Fruit fly (Drosophila melanogaster) whole organism, embryonic: Measurements from ENCODE around the gene Usp10.

Experiments used
- Blimp-1 ChIP-seq: fragments of 200-800 bp; sonication (Bioruptor generic); optimal IDR thresholded peaks from 3 replicates; lab custom pipeline; 2018; ENCODE audit warnings: missing biosample characterization, missing genetic modification characterization, mild to moderate bottlenecking, moderate library complexity, missing genetic modification reagents
- CG11093 ChIP-seq: fragments of 200-800 bp; sonication (Bioruptor generic); IDR thresholded peaks from 3 replicates; pipeline ENCODE4 v1.3.6; 2022; ENCODE audit warnings: missing biosample characterization, missing genetic modification characterization
- CG11247 ChIP-seq: fragments of 200-800 bp; sonication (Bioruptor generic); IDR thresholded peaks from 2 replicates; pipeline ENCODE4 v1.3.6; 2022; ENCODE audit warnings: missing biosample characterization, missing genetic modification characterization
- CG12071 ChIP-seq: fragments of 200-800 bp; sonication (Bioruptor generic); optimal IDR thresholded peaks from 3 replicates; lab custom pipeline; 2018; ENCODE audit warnings: missing biosample characterization, mild to moderate bottlenecking, missing genetic modification characterization
- CG12155 ChIP-seq: fragments of 200-800 bp; sonication (Bioruptor generic); optimal IDR thresholded peaks from 3 replicates; lab custom pipeline; 2016; ENCODE audit warnings: missing biosample characterization, missing genetic modification characterization
- CG12659 ChIP-seq: fragments of 200-800 bp; sonication (Bioruptor generic); optimal IDR thresholded peaks from 3 replicates; lab custom pipeline; 2017; ENCODE audit warnings: mild to moderate bottlenecking, missing biosample characterization, missing genetic modification reagents, missing genetic modification characterization
- CG12942 ChIP-seq: fragments of 200-800 bp; sonication (Bioruptor generic); optimal IDR thresholded peaks from 3 replicates; lab custom pipeline; 2016; ENCODE audit warnings: missing biosample characterization, missing genetic modification characterization
- CG15269 ChIP-seq: fragments of 200-800 bp; sonication (Bioruptor generic); optimal IDR thresholded peaks from 2 replicates; lab custom pipeline; 2018; ENCODE audit warnings: missing biosample characterization, mild to moderate bottlenecking, missing genetic modification characterization, moderate library complexity
- CG1792 ChIP-seq: fragments of 200-800 bp; sonication (Bioruptor generic); optimal IDR thresholded peaks from 2 replicates; lab custom pipeline; 2016; ENCODE audit warnings: missing biosample characterization, missing genetic modification characterization
- CG1832 ChIP-seq: fragments of 200-800 bp; sonication (Bioruptor generic); optimal IDR thresholded peaks from 2 replicates; lab custom pipeline; 2017; ENCODE audit warnings: missing biosample characterization, mild to moderate bottlenecking, missing genetic modification characterization, inconsistent platforms
- CG18599 ChIP-seq: fragments of 200-800 bp; sonication (Bioruptor generic); optimal IDR thresholded peaks from 3 replicates; lab custom pipeline; 2017; ENCODE audit warnings: missing biosample characterization, missing genetic modification characterization, mild to moderate bottlenecking, moderate library complexity, missing genetic modification reagents
- CG2712 ChIP-seq: fragments of 200-800 bp; optimal IDR thresholded peaks from 3 replicates; lab custom pipeline; 2019; ENCODE audit warnings: missing biosample characterization, mild to moderate bottlenecking, missing genetic modification characterization, moderate library complexity
- CG30403 ChIP-seq: fragments of 200-800 bp; sonication (Bioruptor generic); optimal IDR thresholded peaks from 3 replicates; lab custom pipeline; 2016; ENCODE audit warnings: missing biosample characterization, missing genetic modification characterization
- CG4360 ChIP-seq: fragments of 200-800 bp; sonication (Bioruptor generic); IDR thresholded peaks from 2 replicates; pipeline ENCODE4 v1.3.6; 2022; ENCODE audit warnings: missing biosample characterization, missing genetic modification characterization
- CG4854 ChIP-seq: fragments of 200-800 bp; sonication (Bioruptor generic); optimal IDR thresholded peaks from 2 replicates; lab custom pipeline; 2016; ENCODE audit warnings: missing biosample characterization, missing genetic modification characterization, inconsistent platforms
- CG6765 ChIP-seq: fragments of 200-800 bp; sonication (Bioruptor generic); optimal IDR thresholded peaks from 3 replicates; lab custom pipeline; 2017; ENCODE audit warnings: missing biosample characterization, mild to moderate bottlenecking, missing genetic modification characterization
- CG7839 ChIP-seq: fragments of 200-800 bp; sonication (Bioruptor generic); optimal IDR thresholded peaks from 3 replicates; lab custom pipeline; 2018; ENCODE audit warnings: missing biosample characterization, mild to moderate bottlenecking, missing genetic modification characterization, moderate library complexity
- CG8281 ChIP-seq: fragments of 200-800 bp; sonication (Bioruptor generic); optimal IDR thresholded peaks from 2 replicates; lab custom pipeline; 2018; ENCODE audit warnings: missing biosample characterization, mild to moderate bottlenecking, missing genetic modification characterization, moderate library complexity
- D ChIP-seq, 2 experiments: fragments of 200-800 bp in 1 of 2; fragments of >200 bp in 1 of 2; sonication (Bioruptor generic) in 1 of 2; optimal IDR thresholded peaks; 2 replicates in 1 of 2; 3 replicates in 1 of 2; lab custom pipeline; 2017; ENCODE audit warnings: mild to moderate bottlenecking in 1 of 2, missing biosample characterization in 1 of 2, missing genetic modification characterization in 1 of 2, missing genetic modification reagents in 1 of 2
- Dbx ChIP-seq: fragments of 200-800 bp; sonication (Bioruptor generic); IDR thresholded peaks from 3 replicates; pipeline ENCODE4 v1.3.6; 2022; ENCODE audit warnings: missing biosample characterization, missing genetic modification characterization
- Deaf1 ChIP-seq: fragments of 200-800 bp; optimal IDR thresholded peaks from 3 replicates; lab custom pipeline; 2019; ENCODE audit warnings: missing biosample characterization, mild to moderate bottlenecking, missing genetic modification characterization, moderate library complexity
- Dek ChIP-seq: fragments of 200-800 bp; sonication (Bioruptor generic); optimal IDR thresholded peaks from 3 replicates; lab custom pipeline; 2019; ENCODE audit warnings: missing biosample characterization, mild to moderate bottlenecking, missing genetic modification characterization, moderate library complexity
- Elba2 ChIP-seq: fragments of 200-800 bp; sonication (Bioruptor generic); optimal IDR thresholded peaks from 3 replicates; lab custom pipeline; 2016; ENCODE audit warnings: missing biosample characterization, missing genetic modification characterization
- HLHmδ ChIP-seq: fragments of 200-800 bp; sonication (Bioruptor generic); optimal IDR thresholded peaks from 2 replicates; lab custom pipeline; 2018; ENCODE audit warnings: missing biosample characterization, mild to moderate bottlenecking, missing genetic modification characterization, moderate library complexity
- Hmr ChIP-seq: fragments of 200-800 bp; sonication (Bioruptor generic); optimal IDR thresholded peaks from 3 replicates; lab custom pipeline; 2017; ENCODE audit warnings: mild to moderate bottlenecking, missing biosample characterization, missing genetic modification reagents, missing genetic modification characterization
- Hmx ChIP-seq: fragments of 200-800 bp; sonication (Bioruptor generic); optimal IDR thresholded peaks from 2 replicates; lab custom pipeline; 2016; ENCODE audit warnings: missing biosample characterization, missing genetic modification characterization
- Jarid2 ChIP-seq: fragments of 200-800 bp; sonication (Bioruptor generic); optimal IDR thresholded peaks from 3 replicates; lab custom pipeline; 2017; ENCODE audit warnings: mild to moderate bottlenecking, missing biosample characterization, missing genetic modification reagents, missing genetic modification characterization
- Max ChIP-seq: fragments of 200-800 bp; sonication (Bioruptor generic); optimal IDR thresholded peaks from 2 replicates; lab custom pipeline; 2016; ENCODE audit warnings: missing biosample characterization, mild to moderate bottlenecking, missing genetic modification characterization
- Med ChIP-seq: fragments of 200-800 bp; sonication (Bioruptor generic); peaks from one replicate; lab custom pipeline; 2016; ENCODE audit warnings: missing biosample characterization, missing genetic modification characterization, mild to moderate bottlenecking, inconsistent platforms, moderate library complexity
- Mrtf ChIP-seq: fragments of 200-800 bp; sonication (Bioruptor generic); IDR thresholded peaks from 3 replicates; pipeline ENCODE4 v1.3.6; 2022; ENCODE audit warnings: missing biosample characterization, missing genetic modification characterization
- Sin3A ChIP-seq: fragments of >200 bp; optimal IDR thresholded peaks from 2 replicates; lab custom pipeline; 2018
- Sox100B ChIP-seq: fragments of 200-800 bp; sonication (Bioruptor generic); optimal IDR thresholded peaks from 3 replicates; lab custom pipeline; 2018; ENCODE audit warnings: missing biosample characterization, mild to moderate bottlenecking, missing genetic modification characterization
- Tbp ChIP-seq: fragments of >200 bp; optimal IDR thresholded peaks from 2 replicates; lab custom pipeline; 2018; ENCODE audit warnings: missing biosample characterization, missing genetic modification characterization
- Trl ChIP-seq, 3 experiments: fragments of >200 bp in 2 of 3; fragments of 200-800 bp in 1 of 3; sonication (Bioruptor generic) in 1 of 3; optimal IDR thresholded peaks; 2 replicates in 1 of 3; 3 replicates in 2 of 3; lab custom pipeline; 2016 to 2017; ENCODE audit warnings: missing biosample characterization in 1 of 3, missing genetic modification characterization in 1 of 3
- ac ChIP-seq: fragments of 200-800 bp; sonication (Bioruptor generic); optimal IDR thresholded peaks from 3 replicates; lab custom pipeline; 2017; ENCODE audit warnings: missing biosample characterization, mild to moderate bottlenecking, missing genetic modification characterization
- bowl ChIP-seq: fragments of 200-800 bp; sonication (Bioruptor generic); IDR thresholded peaks from 2 replicates; pipeline ENCODE4 v1.3.6; 2022; ENCODE audit warnings: missing biosample characterization, missing genetic modification characterization
- chinmo ChIP-seq: fragments of 200-800 bp; sonication (Bioruptor generic); IDR thresholded peaks from 4 replicates; pipeline ENCODE4 v1.3.6; 2022; ENCODE audit warnings: missing biosample characterization, missing genetic modification characterization; ENCODE audit not compliant: partially characterized antibody
- fd3F ChIP-seq: fragments of 200-800 bp; sonication (Bioruptor generic); optimal IDR thresholded peaks from 2 replicates; lab custom pipeline; 2018; ENCODE audit warnings: missing biosample characterization, mild to moderate bottlenecking, missing genetic modification characterization, moderate library complexity
- grn ChIP-seq: fragments of 200-800 bp; sonication (Bioruptor generic); optimal IDR thresholded peaks from 3 replicates; lab custom pipeline; 2017; ENCODE audit warnings: missing biosample characterization, missing genetic modification characterization
- hbn ChIP-seq: fragments of 200-800 bp; sonication (Bioruptor generic); IDR thresholded peaks from 2 replicates; pipeline ENCODE4 v1.3.6; 2022; ENCODE audit warnings: missing biosample characterization, missing genetic modification characterization; ENCODE audit not compliant: partially characterized antibody
- lab ChIP-seq: fragments of 200-800 bp; sonication (Bioruptor generic); optimal IDR thresholded peaks from 3 replicates; lab custom pipeline; 2017; ENCODE audit warnings: missing biosample characterization, missing genetic modification characterization, mild to moderate bottlenecking, moderate library complexity, missing genetic modification reagents
- phol ChIP-seq: fragments of 200-800 bp; sonication (Bioruptor generic); optimal IDR thresholded peaks from 3 replicates; lab custom pipeline; 2018; ENCODE audit warnings: missing biosample characterization, mild to moderate bottlenecking, missing genetic modification characterization, moderate library complexity
- pnt ChIP-seq: fragments of 200-800 bp; sonication (Bioruptor generic); optimal IDR thresholded peaks from 3 replicates; lab custom pipeline; 2016; ENCODE audit warnings: missing biosample characterization, missing genetic modification characterization
- slp2 ChIP-seq: fragments of 200-800 bp; sonication (Bioruptor generic); optimal IDR thresholded peaks from 2 replicates; lab custom pipeline; 2016; ENCODE audit warnings: missing biosample characterization, missing genetic modification characterization
- sqz ChIP-seq: fragments of 200-800 bp; sonication (Bioruptor generic); optimal IDR thresholded peaks from 3 replicates; lab custom pipeline; 2018; ENCODE audit warnings: missing biosample characterization, mild to moderate bottlenecking, missing genetic modification characterization
- tx ChIP-seq: fragments of 200-800 bp; sonication (Bioruptor generic); optimal IDR thresholded peaks from 2 replicates; lab custom pipeline; 2016; ENCODE audit warnings: missing biosample characterization, missing genetic modification characterization
- wek ChIP-seq: fragments of 200-800 bp; sonication (Bioruptor generic); optimal IDR thresholded peaks from 3 replicates; lab custom pipeline; 2018; ENCODE audit warnings: missing biosample characterization, mild to moderate bottlenecking, missing genetic modification characterization, moderate library complexity
- zen ChIP-seq: fragments of 200-800 bp; sonication (Bioruptor generic); optimal IDR thresholded peaks from 3 replicates; lab custom pipeline; 2018; ENCODE audit warnings: missing biosample characterization, mild to moderate bottlenecking, missing genetic modification characterization, moderate library complexity
- zf30C ChIP-seq: fragments of 200-800 bp; sonication (Bioruptor generic); optimal IDR thresholded peaks from 3 replicates; lab custom pipeline; 2018; ENCODE audit warnings: missing biosample characterization, mild to moderate bottlenecking, missing genetic modification characterization

The Usp10 gene

DNA sequence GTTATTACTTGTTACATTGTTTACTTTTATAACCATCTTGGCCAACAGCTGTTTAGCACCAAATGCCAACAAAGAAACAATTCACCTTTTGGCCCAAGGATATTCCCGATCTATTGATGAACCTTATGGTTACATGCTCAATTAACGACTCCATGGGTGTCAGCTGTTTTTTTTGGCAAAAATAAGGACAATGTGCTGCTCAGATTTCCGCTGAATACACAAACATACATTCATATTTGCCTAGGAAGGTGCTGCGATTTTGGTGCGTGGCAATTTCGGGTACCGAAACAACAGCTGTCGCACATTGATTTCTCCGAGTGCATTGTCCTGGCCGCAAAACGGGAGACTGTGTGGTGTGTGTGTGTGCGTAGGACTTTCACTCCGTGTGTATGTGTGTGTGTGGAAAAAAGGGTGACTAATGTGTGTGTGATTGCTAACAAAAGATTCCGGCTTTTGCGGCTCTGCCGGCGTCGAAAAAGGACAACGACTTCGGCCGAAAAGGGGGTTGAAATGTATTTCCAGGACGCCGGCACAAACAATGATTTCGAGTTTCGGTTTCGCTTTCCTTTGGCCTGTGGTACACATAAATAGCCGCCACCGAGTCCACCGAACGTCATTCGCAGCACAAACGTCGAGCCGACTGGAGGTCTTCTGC lies 36.9 kb downstream of the Usp10 start, which contains the start of gene nerfin-1 (continued):
- TF ChIP-seq CG6765 (GFP tag; lab: Kevin White, UChicago) (no peak), CG12942 (GFP tag; lab: Kevin White, UChicago) (no peak), Med (GFP tag; lab: Kevin White, UChicago) (no peak), CG12155 (GFP tag; lab: Kevin White, UChicago) (no peak), Mrtf (no peak), grn (no peak), wek (GFP tag; lab: Kevin White, UChicago) (no peak), CG8281 (tag; lab: Kevin White, UChicago) (no peak), tx (GFP tag; lab: Kevin White, UChicago) (no peak), HLHmδ (GFP tag; lab: Kevin White, UChicago) (no peak), Hmr (GFP tag; lab: Kevin White, UChicago) (peak; percentile 14), CG30403 (GFP tag; lab: Kevin White, UChicago) (peak; percentile 45), CG11093 (GFP tag; lab: Robert Waterston, UW) (no peak), CG15269 (tag; lab: Kevin White, UChicago) (no peak), CG1832 (GFP tag; lab: Kevin White, UChicago) (no peak), chinmo (GFP tag; lab: Robert Waterston, UW) (no peak), sqz (GFP tag; lab: Kevin White, UChicago) (no peak), Hmx (GFP tag; lab: Kevin White, UChicago) (no peak), Trl (optimal IDR thresholded peaks at IDR 0.05; lab: Kevin White, UChicago) (no peak), Trl (GFP tag; optimal IDR thresholded peaks at IDR 0.05; lab: Kevin White, UChicago) (no peak), D (optimal IDR thresholded peaks at IDR 0.05; lab: Kevin White, UChicago) (peak; percentile 81), D (GFP tag; optimal IDR thresholded peaks at IDR 0.05; lab: Kevin White, UChicago) (peak; percentile 37), zf30C (GFP tag; lab: Kevin White, UChicago) (peak; percentile 71), lab (peak; percentile 33), CG1792 (GFP tag; lab: Kevin White, UChicago) (no peak), Elba2 (no peak), pnt (GFP tag; lab: Kevin White, UChicago) (peak; percentile 18), Jarid2 (GFP tag; lab: Kevin White, UChicago) (no peak), Max (GFP tag; lab: Kevin White, UChicago) (no peak), ac (GFP tag; lab: Kevin White, UChicago) (peak; percentile 23), CG12659 (peak; percentile 14), CG4360 (GFP tag; lab: Robert Waterston, UW) (no peak), CG12071 (GFP tag; lab: Kevin White, UChicago) (no peak), Tbp (GFP tag; lab: Kevin White, UChicago) (no peak), Deaf1 (tag; lab: Kevin White, UChicago) (peak; percentile 50), zen (tag; lab: Kevin White, UChicago) (peak; percentile 65), Sox100B (GFP tag; lab: Kevin White, UChicago) (no peak), CG2712 (peak; percentile 19), Sin3A (no peak), phol (tag; lab: Kevin White, UChicago) (peak; percentile 44), CG18599 (GFP tag; lab: Kevin White, UChicago) (peak; percentile 14), fd3F (GFP tag; lab: Kevin White, UChicago) (no peak), CG11247 (GFP tag; lab: Robert Waterston, UW) (no peak), hbn (GFP tag; lab: Robert Waterston, UW) (no peak), bowl (no peak), CG4854 (no peak), Dbx (GFP tag; lab: Robert Waterston, UW) (no peak), Blimp-1 (GFP tag; lab: Kevin White, UChicago) (peak; percentile 14), CG7839 (tag; lab: Kevin White, UChicago) (peak; percentile 50), Dek (tag; lab: Kevin White, UChicago) (no peak), slp2 (GFP tag; lab: Kevin White, UChicago) (peak; percentile 24)
